Fruit fly (Drosophila melanogaster) whole organism, prepupa: ENCODE results near the gene Tgt.
A peak's percentile ranks its signal among the peaks of the same experiment; 100 is the strongest.

Experiments
- Blimp-1 ChIP-seq: fragments of 200-800 bp; sonication (Bioruptor generic); optimal IDR thresholded peaks from 3 replicates; lab custom pipeline; 2017; ENCODE audit warnings: missing biosample characterization, missing genetic modification characterization, mild to moderate bottlenecking, moderate library complexity, missing genetic modification reagents
- CG10631 ChIP-seq: fragments of 200-800 bp; sonication (Bioruptor generic); optimal IDR thresholded peaks from 2 replicates; lab custom pipeline; 2016; ENCODE audit warnings: missing biosample characterization, missing genetic modification characterization
- CG11902 ChIP-seq: fragments of 200-800 bp; sonication (Bioruptor generic); optimal IDR thresholded peaks from 3 replicates; lab custom pipeline; 2016; ENCODE audit warnings: missing biosample characterization, missing genetic modification characterization
- CG34406 ChIP-seq: fragments of 200-800 bp; sonication (Bioruptor generic); optimal IDR thresholded peaks from 3 replicates; lab custom pipeline; 2016; ENCODE audit warnings: missing biosample characterization, missing genetic modification characterization
- CG3919 ChIP-seq: fragments of 200-800 bp; sonication (Bioruptor generic); optimal IDR thresholded peaks from 3 replicates; lab custom pipeline; 2016; ENCODE audit warnings: missing biosample characterization, missing genetic modification characterization
- CG4318 ChIP-seq: fragments of 200-800 bp; sonication (Bioruptor generic); optimal IDR thresholded peaks from 3 replicates; lab custom pipeline; 2017; ENCODE audit warnings: missing biosample characterization, mild to moderate bottlenecking, missing genetic modification characterization
- CG6163 ChIP-seq: fragments of 200-800 bp; sonication (Bioruptor generic); IDR thresholded peaks from 3 replicates; pipeline ENCODE4 v1.3.6; 2022; ENCODE audit warnings: missing biosample characterization, missing genetic modification characterization
- CG6276 ChIP-seq: fragments of 200-800 bp; sonication (Bioruptor generic); optimal IDR thresholded peaks from 2 replicates; lab custom pipeline; 2017; ENCODE audit warnings: missing biosample characterization, mild to moderate bottlenecking, missing genetic modification characterization
- CG6792 ChIP-seq: fragments of 200-800 bp; sonication (Bioruptor generic); optimal IDR thresholded peaks from 3 replicates; lab custom pipeline; 2016; ENCODE audit warnings: missing biosample characterization, missing genetic modification characterization
- CG6808 ChIP-seq: fragments of 200-800 bp; sonication (Bioruptor generic); optimal IDR thresholded peaks from 3 replicates; lab custom pipeline; 2017; ENCODE audit warnings: missing biosample characterization, missing genetic modification characterization, mild to moderate bottlenecking, moderate library complexity, missing genetic modification reagents
- CG6854 ChIP-seq: fragments of 200-800 bp; sonication (Bioruptor generic); optimal IDR thresholded peaks from 2 replicates; lab custom pipeline; 2017; ENCODE audit warnings: missing biosample characterization, mild to moderate bottlenecking, missing genetic modification characterization
- CG8119 ChIP-seq: fragments of 200-800 bp; sonication (Bioruptor generic); IDR thresholded peaks from 3 replicates; pipeline ENCODE4 v1.3.6; 2022; ENCODE audit warnings: missing biosample characterization, missing genetic modification characterization
- CG8319 ChIP-seq: fragments of 200-800 bp; sonication (Bioruptor generic); optimal IDR thresholded peaks from 3 replicates; lab custom pipeline; 2016; ENCODE audit warnings: missing biosample characterization, missing genetic modification characterization
- CG9139 ChIP-seq: fragments of 200-800 bp; sonication (Bioruptor generic); optimal IDR thresholded peaks from 3 replicates; lab custom pipeline; 2017; ENCODE audit warnings: missing biosample characterization, mild to moderate bottlenecking, missing genetic modification characterization
- Eip78C ChIP-seq: fragments of 200-800 bp; sonication (Bioruptor generic); peaks from one replicate; lab custom pipeline; 2016; ENCODE audit warnings: missing biosample characterization, missing genetic modification characterization
- Eip93F ChIP-seq: fragments of 200-800 bp; sonication (Bioruptor generic); optimal IDR thresholded peaks from 2 replicates; lab custom pipeline; 2016; ENCODE audit warnings: missing biosample characterization, mild to moderate bottlenecking, missing genetic modification characterization
- Hr38 ChIP-seq: sonication (Bioruptor generic); optimal IDR thresholded peaks from 2 replicates; lab custom pipeline; 2016; ENCODE audit warnings: missing biosample characterization, missing genetic modification characterization
- Hr39 ChIP-seq: fragments of 200-800 bp; sonication (Bioruptor generic); optimal IDR thresholded peaks from 2 replicates; lab custom pipeline; 2016; ENCODE audit warnings: missing biosample characterization, missing genetic modification characterization
- Met ChIP-seq: fragments of 200-800 bp; sonication (Bioruptor generic); optimal IDR thresholded peaks from 3 replicates; lab custom pipeline; 2016; ENCODE audit warnings: missing biosample characterization, missing genetic modification characterization
- OdsH ChIP-seq: fragments of 200-800 bp; sonication (Bioruptor generic); optimal IDR thresholded peaks from 3 replicates; lab custom pipeline; 2016; ENCODE audit warnings: missing biosample characterization, missing genetic modification characterization
- Smox ChIP-seq: fragments of 200-800 bp; sonication (Bioruptor generic); optimal IDR thresholded peaks from 3 replicates; lab custom pipeline; 2016; ENCODE audit warnings: missing biosample characterization, missing genetic modification characterization
- Sox102F ChIP-seq: fragments of 200-800 bp; sonication (Bioruptor generic); optimal IDR thresholded peaks from 2 replicates; lab custom pipeline; 2016; ENCODE audit warnings: missing biosample characterization, mild to moderate bottlenecking, missing genetic modification characterization
- Sox14 ChIP-seq: fragments of 200-800 bp; sonication (Bioruptor generic); optimal IDR thresholded peaks from 3 replicates; lab custom pipeline; 2016; ENCODE audit warnings: missing biosample characterization, missing genetic modification characterization
- Sox15 ChIP-seq: fragments of 200-800 bp; sonication (Bioruptor generic); optimal IDR thresholded peaks from 3 replicates; lab custom pipeline; 2016; ENCODE audit warnings: missing biosample characterization, missing genetic modification characterization
- achi ChIP-seq: fragments of 200-800 bp; sonication (Bioruptor generic); optimal IDR thresholded peaks from 3 replicates; lab custom pipeline; 2016; ENCODE audit warnings: missing biosample characterization, missing genetic modification characterization
- acj6 ChIP-seq: fragments of 200-800 bp; sonication (Bioruptor generic); optimal IDR thresholded peaks from 3 replicates; lab custom pipeline; 2016; ENCODE audit warnings: missing biosample characterization, missing genetic modification characterization
- dsx ChIP-seq: fragments of 200-800 bp; optimal IDR thresholded peaks from 3 replicates; lab custom pipeline; 2019; ENCODE audit warnings: missing biosample characterization, mild to moderate bottlenecking, missing genetic modification characterization, moderate library complexity; ENCODE audit not compliant: poor library complexity, severe bottlenecking
- eg ChIP-seq: fragments of 200-800 bp; sonication (Bioruptor generic); IDR thresholded peaks from 3 replicates; pipeline ENCODE4 v1.3.6; 2022; ENCODE audit warnings: missing biosample characterization, missing genetic modification characterization
- esn ChIP-seq: fragments of 200-800 bp; sonication (Bioruptor generic); optimal IDR thresholded peaks from 2 replicates; lab custom pipeline; 2016; ENCODE audit warnings: missing biosample characterization, mild to moderate bottlenecking, missing genetic modification characterization, moderate library complexity
- fd59A ChIP-seq: fragments of 200-800 bp; sonication (Bioruptor generic); optimal IDR thresholded peaks from 2 replicates; lab custom pipeline; 2017; ENCODE audit warnings: missing biosample characterization, mild to moderate bottlenecking, missing genetic modification characterization, missing genetic modification reagents
- fd85E ChIP-seq: fragments of 200-800 bp; sonication (Bioruptor generic); optimal IDR thresholded peaks from 3 replicates; lab custom pipeline; 2016; ENCODE audit warnings: missing biosample characterization, missing genetic modification characterization
- pdm3 ChIP-seq: fragments of 200-800 bp; sonication (Bioruptor generic); optimal IDR thresholded peaks from 3 replicates; lab custom pipeline; 2016; ENCODE audit warnings: missing biosample characterization, missing genetic modification characterization
- svp ChIP-seq: fragments of 200-800 bp; sonication (Bioruptor generic); peaks from one replicate; lab custom pipeline; 2016; ENCODE audit warnings: missing biosample characterization, missing genetic modification characterization
- topi ChIP-seq: fragments of 200-800 bp; sonication (Bioruptor generic); optimal IDR thresholded peaks from 3 replicates; lab custom pipeline; 2016; ENCODE audit warnings: missing biosample characterization, missing genetic modification characterization

Tgt gene

dm6 chr2L:1207432-1207831, 23.6 kb downstream of the Tgt start (continued):
- TF ChIP-seq fd59A (GFP tag; lab: Kevin White, UChicago) (no peak), Met (GFP tag; lab: Kevin White, UChicago) (peak; percentile 24), Smox (GFP tag; lab: Kevin White, UChicago) (no peak), CG34406 (GFP tag; lab: Kevin White, UChicago) (no peak), CG3919 (no peak), eg (GFP tag; lab: Robert Waterston, UW) (0 out of 3 replicates have a peak, but pooled peaks have one; percentile 6), CG6276 (GFP tag; lab: Kevin White, UChicago) (no peak), achi (GFP tag; lab: Kevin White, UChicago) (no peak), Eip93F (GFP tag; lab: Kevin White, UChicago) (no peak), fd85E (GFP tag; lab: Kevin White, UChicago) (no peak)

dm6 chr2L:1211528-1211927, 27.7 kb downstream of the Tgt start:
- TF ChIP-seq Sox102F (GFP tag; lab: Kevin White, UChicago): no peak
- no peak for TF ChIP-seq CG11902 (GFP tag; lab: Kevin White, UChicago)
- TF ChIP-seq CG3919: no peak
- no peak for TF ChIP-seq CG4318 (GFP tag; lab: Kevin White, UChicago)
- no peak for TF ChIP-seq CG6854 (GFP tag; lab: Kevin White, UChicago)
- TF ChIP-seq CG8119 (GFP tag; lab: Robert Waterston, UW): no peak
- TF ChIP-seq pdm3 (GFP tag; lab: Kevin White, UChicago): no peak
- TF ChIP-seq Sox15: no peak
- no peak for TF ChIP-seq acj6 (GFP tag; lab: Kevin White, UChicago)
- no peak for TF ChIP-seq Hr38 (GFP tag; lab: Kevin White, UChicago)
- no peak for TF ChIP-seq Hr39 (GFP tag; lab: Kevin White, UChicago)
- TF ChIP-seq Sox14: no peak
- TF ChIP-seq topi: no peak
- no peak for TF ChIP-seq eg (GFP tag; lab: Robert Waterston, UW)
- TF ChIP-seq CG6808 (GFP tag; lab: Kevin White, UChicago): no peak

- TF ChIP-seq dsx (GFP tag; lab: Kevin White, UChicago) (no peak), OdsH (peak; percentile 6), Eip78C (peak; percentile 47)
Measured at dm6 chr2L:1213587-1213986, 29.7 kb downstream of the Tgt start.

dm6 chr2L:1214465-1214864, 30.6 kb downstream of the Tgt start:
- peak; percentile 47; the same call in 1 of the 3 replicates for TF ChIP-seq CG6163 (GFP tag; lab: Robert Waterston, UW)
- peak; percentile 36 for TF ChIP-seq svp (GFP tag; lab: Kevin White, UChicago)
- TF ChIP-seq Eip78C: peak; percentile 51
- peak; percentile 4 for TF ChIP-seq achi (GFP tag; lab: Kevin White, UChicago)
- peak; percentile 18 for TF ChIP-seq OdsH
- no peak for TF ChIP-seq CG9139
- TF ChIP-seq CG6792 (GFP tag; lab: Kevin White, UChicago): peak; percentile 6
- no peak for TF ChIP-seq Blimp-1 (GFP tag; lab: Kevin White, UChicago)
- TF ChIP-seq pdm3 (GFP tag; lab: Kevin White, UChicago): peak; percentile 11
- TF ChIP-seq Smox (GFP tag; lab: Kevin White, UChicago): peak; percentile 4
- TF ChIP-seq eg (GFP tag; lab: Robert Waterston, UW): 0 out of 3 replicates have a peak, but pooled peaks have one; percentile 18
- peak; percentile 16 for TF ChIP-seq CG10631 (GFP tag; lab: Kevin White, UChicago)
- TF ChIP-seq esn (GFP tag; lab: Kevin White, UChicago): peak; percentile 1
- TF ChIP-seq CG8319 (GFP tag; lab: Kevin White, UChicago): no peak
- peak; percentile 11 for TF ChIP-seq CG3919
- TF ChIP-seq, all 60 proteins: peak for 12
